Worm (Caenorhabditis elegans) whole organism, late embryonic: ENCODE results near the gene C07E3.9.

Experiments used
- ama-1 ChIP-seq: fragments of 150-350 bp; optimal IDR thresholded peaks from 2 replicates; lab custom pipeline; 2014
- ceh-31 ChIP-seq: sonication (generic microtip); optimal IDR thresholded peaks from 2 replicates; lab custom pipeline; 2016; ENCODE audit warnings: missing genetic modification characterization, missing compliant biosample characterization
- ceh-9 ChIP-seq: sonication (generic microtip); optimal IDR thresholded peaks from 2 replicates; lab custom pipeline; 2016; ENCODE audit warnings: mild to moderate bottlenecking, missing genetic modification characterization, inconsistent platforms, missing compliant biosample characterization
- dmd-4 ChIP-seq: sonication (generic microtip); optimal IDR thresholded peaks from 2 replicates; lab custom pipeline; 2016; ENCODE audit warnings: borderline replicate concordance, missing genetic modification characterization, missing compliant biosample characterization
- nhr-11 ChIP-seq: fragments of 150-350 bp; optimal IDR thresholded peaks from 2 replicates; lab custom pipeline; 2014; ENCODE audit warnings: missing biosample characterization, missing genetic modification characterization
- ref-2 ChIP-seq: sonication (generic microtip); optimal IDR thresholded peaks from 2 replicates; lab custom pipeline; 2016; ENCODE audit warnings: missing genetic modification characterization, missing compliant biosample characterization
- sox-4 ChIP-seq: sonication (generic microtip); optimal IDR thresholded peaks from 2 replicates; lab custom pipeline; 2017; ENCODE audit warnings: mild to moderate bottlenecking, missing genetic modification characterization, inconsistent platforms, missing compliant biosample characterization
- syd-9 ChIP-seq: sonication (generic microtip); optimal IDR thresholded peaks from 2 replicates; lab custom pipeline; 2016; ENCODE audit warnings: mild to moderate bottlenecking, missing genetic modification characterization, moderate library complexity, missing compliant biosample characterization
- tbx-2 ChIP-seq: sonication (generic microtip); optimal IDR thresholded peaks from 2 replicates; lab custom pipeline; 2016; ENCODE audit warnings: missing genetic modification characterization, missing compliant biosample characterization
- unc-86 ChIP-seq: sonication (generic microtip); optimal IDR thresholded peaks from 2 replicates; lab custom pipeline; 2016; ENCODE audit warnings: missing genetic modification characterization, missing compliant biosample characterization

- TF ChIP-seq dmd-4 (no peak), ref-2 (tag; lab: Kevin White, UChicago) (no peak), sox-4 (tag; lab: Kevin White, UChicago) (no peak), ceh-31 (tag; lab: Kevin White, UChicago) (no peak), tbx-2 (tag; lab: Kevin White, UChicago) (no peak), ceh-9 (tag; lab: Kevin White, UChicago) (no peak), ama-1 (lab: Kevin White, UChicago) (no peak), syd-9 (tag; lab: Kevin White, UChicago) (no peak), nhr-11 (tag; lab: Kevin White, UChicago) (no peak), unc-86 (no peak)
Measured at ce11 chrII:10373016-10373415, 22.5 kb downstream of the C07E3.9 start.
